Fruit fly (Drosophila melanogaster): Measurements from ENCODE around the gene CG4259.
A peak's percentile ranks its signal among the peaks of the same experiment; 100 is the strongest.

Gene CG4259

dm6 chr2L:2151544-2152290 lies 22.7 kb upstream of the CG4259 start, which contains the start of gene AIF (continued):
- no peak for TF ChIP-seq Hmx (GFP tag; optimal IDR thresholded peaks at IDR 0.05)
- no peak for TF ChIP-seq peb (GFP tag; IDR thresholded peaks at IDR 0.05)
- TF ChIP-seq CG9727 (GFP tag; optimal IDR thresholded peaks at IDR 0.05) = no peak
- 0 out of 2 replicates have a peak, but pooled peaks have one; percentile 9 for TF ChIP-seq nerfin-2 (GFP tag; IDR thresholded peaks at IDR 0.05; ENCODE audit: partially characterized antibody)
- TF ChIP-seq Hand (GFP tag; optimal IDR thresholded peaks at IDR 0.05) = no peak
- peak; percentile 73 for TF ChIP-seq row (GFP tag; IDR thresholded peaks at IDR 0.05)
- peak; percentile 61 for TF ChIP-seq E2f2 (GFP tag; IDR thresholded peaks at IDR 0.05)
- peak; percentile 19 for TF ChIP-seq BEAF-32 (GFP tag; optimal IDR thresholded peaks at IDR 0.05)
- no peak for TF ChIP-seq CG6765 (GFP tag; optimal IDR thresholded peaks at IDR 0.05)
- no peak for TF ChIP-seq CG10979 (tag; optimal IDR thresholded peaks at IDR 0.05)

- TF ChIP-seq CG10959 (GFP tag; IDR thresholded peaks at IDR 0.05) = peak; percentile 77
- no peak for TF ChIP-seq CG5180 (GFP tag; optimal IDR thresholded peaks at IDR 0.05)
- no peak for TF ChIP-seq CG3281 (GFP tag; optimal IDR thresholded peaks at IDR 0.05)
- peak; percentile 71 for TF ChIP-seq CG17802 (tag; optimal IDR thresholded peaks at IDR 0.05)
- TF ChIP-seq Vsx1 (GFP tag; optimal IDR thresholded peaks at IDR 0.05) = no peak
- peak; percentile 77 for TF ChIP-seq CG11085 (GFP tag; IDR thresholded peaks at IDR 0.05)
- TF ChIP-seq pho (GFP tag; optimal IDR thresholded peaks at IDR 0.05) = peak; percentile 87
- peak; percentile 85 for TF ChIP-seq dimm (GFP tag; IDR thresholded peaks at IDR 0.05)
- peak; percentile 92 for TF ChIP-seq nmo (GFP tag; optimal IDR thresholded peaks at IDR 0.05)
- TF ChIP-seq CG4328 (GFP tag; optimal IDR thresholded peaks at IDR 0.05) = no peak
- no peak for TF ChIP-seq CG31441 (GFP tag; IDR thresholded peaks at IDR 0.05)
- TF ChIP-seq ftz-f1 (GFP tag; optimal IDR thresholded peaks at IDR 0.05) = peak; percentile 12
- TF ChIP-seq sqz (GFP tag; optimal IDR thresholded peaks at IDR 0.05) = peak; percentile 51
- TF ChIP-seq CG11093 (GFP tag; IDR thresholded peaks at IDR 0.05) = peak; percentile 86
- TF ChIP-seq Optix (GFP tag; IDR thresholded peaks at IDR 0.05) = peak; percentile 91
- TF ChIP-seq Ptx1 (GFP tag; IDR thresholded peaks at IDR 0.05) = peak; percentile 95
- TF ChIP-seq CG14860 (GFP tag; IDR thresholded peaks at IDR 0.05; ENCODE audit: partially characterized antibody) = no peak
- TF ChIP-seq lmd (GFP tag; IDR thresholded peaks at IDR 0.05) = peak; percentile 92
- no peak for TF ChIP-seq CG12769 (tag; optimal IDR thresholded peaks at IDR 0.05)
- peak; percentile 89 for TF ChIP-seq CG7786 (GFP tag; optimal IDR thresholded peaks at IDR 0.05)
- TF ChIP-seq CG12155 (GFP tag; optimal IDR thresholded peaks at IDR 0.05) = peak; percentile 86
- TF ChIP-seq gem (tag; optimal IDR thresholded peaks at IDR 0.05) = peak; percentile 94
- peak; percentile 44 for TF ChIP-seq Hand (GFP tag; optimal IDR thresholded peaks at IDR 0.05)
- TF ChIP-seq CG4282 (GFP tag; optimal IDR thresholded peaks at IDR 0.05) = peak; percentile 72
- peak; percentile 93 for TF ChIP-seq lilli (GFP tag; optimal IDR thresholded peaks at IDR 0.05)
- TF ChIP-seq CG9609 (GFP tag; optimal IDR thresholded peaks at IDR 0.05) = peak; percentile 89
- TF ChIP-seq gro (GFP tag; optimal IDR thresholded peaks at IDR 0.05) = peak; percentile 79
- TF ChIP-seq crc (GFP tag; optimal IDR thresholded peaks at IDR 0.05) = peak; percentile 75
- TF ChIP-seq dmrt11E (tag; optimal IDR thresholded peaks at IDR 0.05) = peak; percentile 80
- peak; percentile 84 for TF ChIP-seq fd96Cb (tag; optimal IDR thresholded peaks at IDR 0.05)
- TF ChIP-seq sob (GFP tag; IDR thresholded peaks at IDR 0.05) = peak; percentile 92
- no peak for TF ChIP-seq D19A (tag; optimal IDR thresholded peaks at IDR 0.05)
- peak in 1 of 2 experiments; percentile 49 for TF ChIP-seq insv (GFP tag; optimal IDR thresholded peaks at IDR 0.05)
- TF ChIP-seq CG10267 (tag; optimal IDR thresholded peaks at IDR 0.05) = peak; percentile 82
- peak; percentile 71 for TF ChIP-seq ERR (GFP tag; optimal IDR thresholded peaks at IDR 0.05)
- peak; percentile 75 for TF ChIP-seq dati (GFP tag; IDR thresholded peaks at IDR 0.05)
- no peak for TF ChIP-seq CG8478 (optimal IDR thresholded peaks at IDR 0.05)
- TF ChIP-seq gfzf (GFP tag; optimal IDR thresholded peaks at IDR 0.05) = peak; percentile 83
- TF ChIP-seq kah (GFP tag; optimal IDR thresholded peaks at IDR 0.05) = peak; percentile 30
- TF ChIP-seq usp (GFP tag; optimal IDR thresholded peaks at IDR 0.05) = no peak
These were observed 18.2 kb upstream of the CG4259 start, which contains the start of the genes CG11723 and Tbcd for dm6 chr2L:2147208-2147607. Gene CG11723, minus strand, starts transcription at chr2L:2147275. Gene Tbcd, plus strand, starts transcription at chr2L:2147518.
